Worm (Caenorhabditis elegans): ENCODE results near the gene Y44A6D.5.

Y44A6D.5 gene

DNA sequence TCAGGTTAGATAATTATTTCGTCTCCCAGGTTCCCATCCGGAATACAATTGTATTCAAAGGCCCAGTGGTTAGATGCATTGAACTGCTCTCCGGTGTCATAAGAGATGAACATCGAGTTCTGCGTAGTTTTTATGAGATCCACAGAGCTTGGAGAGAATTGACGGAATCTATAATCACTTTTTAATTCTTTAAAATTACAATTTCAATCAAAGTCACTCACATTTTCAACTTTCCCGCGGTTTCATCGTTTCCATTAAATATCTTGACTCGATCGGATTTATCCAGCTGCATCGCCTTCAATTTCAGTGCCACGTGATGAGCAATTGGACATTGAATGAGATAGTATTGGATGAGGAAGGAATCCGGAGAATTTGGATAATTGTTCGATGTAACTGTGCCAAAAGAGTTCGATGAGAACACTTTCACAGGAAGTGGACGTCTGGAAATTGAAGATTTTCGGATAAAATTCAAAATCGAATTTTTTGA lies 45.0 kb upstream of the Y44A6D.5 start (continued):
- TF ChIP-seq pha-4 (GFP tag; IDR thresholded peaks at IDR 0.05) (peak; percentile 42; the same call in 1 of the 2 replicates), pha-4 (tag; optimal IDR thresholded peaks at IDR 0.05) (no peak), tag-97 (GFP tag; IDR thresholded peaks at IDR 0.05) (no peak), nhr-25 (tag; optimal IDR thresholded peaks at IDR 0.05; ENCODE audit: borderline replicate concordance, insufficient read depth) (no peak), jun-1 (tag; optimal IDR thresholded peaks at IDR 0.05) (no peak), duxl-1 (tag; optimal IDR thresholded peaks at IDR 0.05; ENCODE audit: poor library complexity) (peak; percentile 56), dve-1 (tag; optimal IDR thresholded peaks at IDR 0.05; ENCODE audit: insufficient read depth) (peak; percentile 26), F44E2.7 (GFP tag; IDR thresholded peaks at IDR 0.05) (no peak), zag-1 (tag; optimal IDR thresholded peaks at IDR 0.05) (no peak), unc-62 (GFP tag; optimal IDR thresholded peaks at IDR 0.05 in 1 of 2) (peak in 1 of 2 experiments; percentile 46), unc-62 (tag; optimal IDR thresholded peaks at IDR 0.05) (no peak), mxl-2 (GFP tag; conservative IDR thresholded peaks at IDR 0.05) (no peak), zip-2 (tag; optimal IDR thresholded peaks at IDR 0.05) (peak; percentile 28), lin-13 (GFP tag; optimal IDR thresholded peaks at IDR 0.05) (peak; percentile 26), sdz-12 (GFP tag; optimal IDR thresholded peaks at IDR 0.05) (peak; percentile 51), lsy-2 (tag; optimal IDR thresholded peaks at IDR 0.05) (peak in 1 of 2 experiments; percentile 64)

DNA sequence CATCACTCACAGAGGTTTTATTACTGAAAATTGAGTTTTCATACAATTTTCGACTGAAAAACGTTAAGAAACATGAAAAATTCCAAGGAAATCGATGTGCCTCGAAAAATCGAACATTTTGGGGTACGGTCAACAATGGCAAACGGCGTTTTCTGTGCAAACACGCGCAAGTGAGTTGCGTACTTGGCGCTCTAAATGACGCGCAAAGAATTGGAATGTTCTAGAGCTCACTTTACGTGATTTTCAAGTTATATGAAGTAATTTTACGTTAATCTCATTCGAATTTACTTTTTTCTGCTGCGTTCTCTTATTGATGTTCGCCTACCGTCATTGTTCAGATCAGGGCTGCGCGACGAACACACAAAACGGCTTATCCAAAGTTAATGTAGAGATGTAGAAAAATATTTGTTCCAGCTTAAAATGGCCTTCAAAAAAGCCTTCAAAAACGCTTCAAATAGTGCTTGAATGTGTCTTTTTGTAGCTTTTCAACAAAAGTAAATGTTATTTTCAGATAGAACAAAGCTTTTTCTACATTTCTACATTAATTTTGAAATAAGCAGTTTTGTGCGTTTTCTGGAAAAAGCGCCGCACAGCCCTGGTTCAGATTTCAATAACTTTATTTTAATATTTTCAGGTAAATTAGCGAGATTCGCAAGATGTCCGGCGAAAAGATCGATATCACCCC lies 42.9 kb upstream of the Y44A6D.5 start, which contains the start of the genes F31D4.2 and fkb-6:
Gene F31D4.2, minus strand, starts transcription at position 23 of the 685 bp plus-strand sequence.
Gene fkb-6, plus strand, starts transcription at position 635 of the 685 bp plus-strand sequence.
- TF ChIP-seq nhr-25 (tag; optimal IDR thresholded peaks at IDR 0.05; ENCODE audit: borderline replicate concordance, insufficient read depth) (no peak), pqm-1 (tag; optimal IDR thresholded peaks at IDR 0.05) (no peak), ZK546.5 (tag; optimal IDR thresholded peaks at IDR 0.05) (no peak), nhr-111 (GFP tag; optimal IDR thresholded peaks at IDR 0.05) (no peak), nhr-48 (tag; optimal IDR thresholded peaks at IDR 0.05) (no peak), zip-2 (tag; optimal IDR thresholded peaks at IDR 0.05) (no peak), nhr-77 (tag; optimal IDR thresholded peaks at IDR 0.05) (no peak), dpl-1 (GFP tag; optimal IDR thresholded peaks at IDR 0.05) (peak; percentile 71), R02D3.7 (tag; optimal IDR thresholded peaks at IDR 0.05) (no peak), T26A8.4 (GFP tag; IDR thresholded peaks at IDR 0.05) (peak; percentile 72), ztf-11 (tag; optimal IDR thresholded peaks at IDR 0.05) (no peak), daf-16 (GFP tag; optimal IDR thresholded peaks at IDR 0.05) (peak in 1 of 2 experiments; percentile 3), daf-16 (tag; optimal IDR thresholded peaks at IDR 0.05) (peak; percentile 38), hlh-11 (tag; optimal IDR thresholded peaks at IDR 0.05) (peak; percentile 58), mdl-1 (tag; optimal IDR thresholded peaks at IDR 0.05) (no peak), ZK337.2 (GFP tag; IDR thresholded peaks at IDR 0.05) (no peak), saeg-2 (GFP tag; IDR thresholded peaks at IDR 0.05) (no peak), hmg-1.1 (GFP tag; IDR thresholded peaks at IDR 0.05) (peak; percentile 61; the same call in 1 of the 2 replicates), daf-8 (GFP tag; IDR thresholded peaks at IDR 0.05) (no peak), F37D6.2 (tag; optimal IDR thresholded peaks at IDR 0.05) (peak; percentile 11), lin-13 (GFP tag; optimal IDR thresholded peaks at IDR 0.05) (no peak), lin-29 (GFP tag; IDR thresholded peaks at IDR 0.05) (no peak), duxl-1 (tag; optimal IDR thresholded peaks at IDR 0.05; ENCODE audit: poor library complexity) (no peak), zag-1 (tag; optimal IDR thresholded peaks at IDR 0.05) (no peak), lin-39 (tag; optimal IDR thresholded peaks at IDR 0.05) (no peak), ceh-32 (tag; optimal IDR thresholded peaks at IDR 0.05; ENCODE audit: poor library complexity) (no peak), php-3 (GFP tag; IDR thresholded peaks at IDR 0.05) (no peak), hif-1 (tag; optimal IDR thresholded peaks at IDR 0.05) (peak; percentile 25 to 96), F49E8.2 (tag; optimal IDR thresholded peaks at IDR 0.05; ENCODE audit: borderline replicate concordance) (peak; percentile 35), ctbp-1 (GFP tag; IDR thresholded peaks at IDR 0.05) (0 out of 2 replicates have a peak, but pooled peaks have one; percentile 26), nhr-76 (tag; optimal IDR thresholded peaks at IDR 0.05) (no peak), nhr-6 (tag; optimal IDR thresholded peaks at IDR 0.05) (peak; percentile 27), unc-130 (GFP tag; optimal IDR thresholded peaks at IDR 0.05) (no peak), madf-5 (GFP tag; IDR thresholded peaks at IDR 0.05) (no peak), egl-27 (tag; optimal IDR thresholded peaks at IDR 0.05) (no peak), F10B5.3 (tag; optimal IDR thresholded peaks at IDR 0.05) (no peak), lir-3 (tag; optimal IDR thresholded peaks at IDR 0.05) (no peak)

Measured in whole organism, L4 larva.